Worm (Caenorhabditis elegans) whole organism, L1 larva: ENCODE measurements around the gene Y62E10A.6.
A peak's percentile ranks its signal among the peaks of the same experiment; 100 is the strongest.

Experiments
- C04F5.9 ChIP-seq: sonication (generic microtip); optimal IDR thresholded peaks from 2 replicates; lab custom pipeline; 2016; ENCODE audit warnings: missing genetic modification characterization, missing compliant biosample characterization
- F16B12.6 ChIP-seq: fragments of 150-350 bp; optimal IDR thresholded peaks from 2 replicates; lab custom pipeline; 2014; ENCODE audit warnings: missing biosample characterization, missing genetic modification characterization
- aly-2 ChIP-seq: fragments of 150-350 bp; optimal IDR thresholded peaks from 2 replicates; lab custom pipeline; 2014; ENCODE audit warnings: missing biosample characterization, missing genetic modification characterization
- ama-1 ChIP-seq: fragments of 150-350 bp; optimal IDR thresholded peaks from 2 replicates; lab custom pipeline; 2014
- ceh-63 ChIP-seq: fragments of 200-800 bp; sonication (Bioruptor generic); optimal IDR thresholded peaks from 2 replicates; lab custom pipeline; 2018; ENCODE audit warnings: mild to moderate bottlenecking, missing genetic modification characterization, missing compliant biosample characterization
- ceh-8 ChIP-seq: fragments of 200-800 bp; sonication (Bioruptor generic); optimal IDR thresholded peaks from 2 replicates; lab custom pipeline; 2018; ENCODE audit warnings: mild to moderate bottlenecking, missing genetic modification characterization, moderate library complexity, missing compliant biosample characterization
- ceh-88 ChIP-seq: fragments of 200-800 bp; sonication (Bioruptor generic); IDR thresholded peaks from 2 replicates; pipeline ENCODE4 v1.3.6; 2022; ENCODE audit warnings: missing genetic modification characterization, missing compliant biosample characterization
- dpl-1 ChIP-seq, 3 experiments: fragments of 150-350 bp in 2 of 3; sonication (generic microtip) in 1 of 3; optimal IDR thresholded peaks; 2 replicates each; lab custom pipeline; 2014 to 2017; ENCODE audit warnings: missing biosample characterization in 3 of 3, missing genetic modification characterization in 3 of 3, missing genetic modification reagents in 3 of 3
- dsc-1 ChIP-seq: sonication (generic microtip); optimal IDR thresholded peaks from 2 replicates; lab custom pipeline; 2016; ENCODE audit warnings: mild to moderate bottlenecking, missing genetic modification characterization, missing compliant biosample characterization
- efl-1 ChIP-seq, 4 experiments: fragments of 150-350 bp; optimal IDR thresholded peaks in 3 of 4; peaks in 1 of 4; 1 replicate in 1 of 4; 2 replicates in 3 of 4; lab custom pipeline; 2014; ENCODE audit warnings: missing biosample characterization in 2 of 4, missing genetic modification characterization in 2 of 4, missing genetic modification reagents in 2 of 4
- egl-13 ChIP-seq: sonication (generic microtip); optimal IDR thresholded peaks from 2 replicates; lab custom pipeline; 2016; ENCODE audit warnings: missing genotype, missing genetic modification reagents, missing genetic modification characterization, missing compliant biosample characterization
- elt-2 ChIP-seq: sonication (generic microtip); optimal IDR thresholded peaks from 2 replicates; lab custom pipeline; 2016; ENCODE audit warnings: missing genetic modification characterization, mild to moderate bottlenecking, inconsistent platforms, missing compliant biosample characterization, missing genetic modification reagents
- elt-3 ChIP-seq, 6 experiments: fragments of 150-350 bp in 1 of 6; sonication (generic microtip); optimal IDR thresholded peaks; 2 replicates each; lab custom pipeline; 2017 to 2018; ENCODE audit warnings: missing biosample characterization in 6 of 6, missing genetic modification characterization in 6 of 6, inconsistent platforms in 1 of 6
- fkh-4 ChIP-seq: sonication (generic microtip); optimal IDR thresholded peaks from 2 replicates; lab custom pipeline; 2016; ENCODE audit warnings: missing compliant biosample characterization, missing genetic modification characterization, borderline replicate concordance
- fkh-8 ChIP-seq: sonication (generic microtip); optimal IDR thresholded peaks from 2 replicates; lab custom pipeline; 2016; ENCODE audit warnings: mild to moderate bottlenecking, missing genetic modification characterization, missing compliant biosample characterization
- hlh-4 ChIP-seq: sonication (generic microtip); optimal IDR thresholded peaks from 2 replicates; lab custom pipeline; 2016; ENCODE audit warnings: mild to moderate bottlenecking, missing genetic modification characterization, missing compliant biosample characterization
- hpl-2 ChIP-seq: fragments of 150-350 bp; optimal IDR thresholded peaks from 2 replicates; lab custom pipeline; 2014; ENCODE audit warnings: missing biosample characterization, missing genetic modification reagents, missing genetic modification characterization
- isw-1 ChIP-seq: fragments of 200-800 bp; sonication (Bioruptor generic); IDR thresholded peaks from 2 replicates; pipeline ENCODE4 v1.3.6; 2022; ENCODE audit warnings: missing genetic modification characterization, missing compliant biosample characterization
- jun-1 ChIP-seq: fragments of 150-350 bp; optimal IDR thresholded peaks from 2 replicates; lab custom pipeline; 2014; ENCODE audit warnings: missing biosample characterization, missing genetic modification reagents, missing genetic modification characterization
- lin-35 ChIP-seq, 2 experiments: fragments of 150-350 bp; optimal IDR thresholded peaks; 2 replicates each; lab custom pipeline; 2014; ENCODE audit warnings: missing biosample characterization in 2 of 2, missing genetic modification characterization in 2 of 2, missing genetic modification reagents in 2 of 2
- lsy-2 ChIP-seq, 2 experiments: fragments of 150-350 bp; optimal IDR thresholded peaks; 2 replicates each; lab custom pipeline; 2014; ENCODE audit warnings: missing biosample characterization in 2 of 2, missing genetic modification characterization in 2 of 2
- mdl-1 ChIP-seq, 2 experiments: fragments of 150-350 bp; optimal IDR thresholded peaks; 2 replicates each; lab custom pipeline; 2014 to 2017; ENCODE audit warnings: missing biosample characterization in 2 of 2, missing genetic modification characterization in 2 of 2, inconsistent platforms in 1 of 2
- mef-2 ChIP-seq: fragments of 150-350 bp; optimal IDR thresholded peaks from 2 replicates; lab custom pipeline; 2014; ENCODE audit warnings: missing biosample characterization, missing genetic modification characterization
- mep-1 ChIP-seq: fragments of 150-350 bp; optimal IDR thresholded peaks from 2 replicates; lab custom pipeline; 2014; ENCODE audit warnings: missing biosample characterization, missing genetic modification characterization
- nhr-77 ChIP-seq: fragments of 150-350 bp; optimal IDR thresholded peaks from 2 replicates; lab custom pipeline; 2014; ENCODE audit warnings: missing biosample characterization, missing genetic modification characterization
- nhr-90 ChIP-seq: sonication (generic microtip); optimal IDR thresholded peaks from 2 replicates; lab custom pipeline; 2016; ENCODE audit warnings: mild to moderate bottlenecking, missing genetic modification characterization, missing compliant biosample characterization; ENCODE audit not compliant: poor library complexity
- pqm-1 ChIP-seq: sonication (generic microtip); optimal IDR thresholded peaks from 3 replicates; lab custom pipeline; 2017; ENCODE audit warnings: missing biosample characterization, missing genetic modification characterization
- snu-23 ChIP-seq: sonication (generic microtip); optimal IDR thresholded peaks from 2 replicates; lab custom pipeline; 2016; ENCODE audit warnings: missing genetic modification characterization, missing compliant biosample characterization
- sox-4 ChIP-seq: sonication (generic microtip); optimal IDR thresholded peaks from 2 replicates; lab custom pipeline; 2016; ENCODE audit warnings: missing genetic modification characterization, missing compliant biosample characterization
- sup-37 ChIP-seq: fragments of 200-800 bp; sonication (Bioruptor generic); optimal IDR thresholded peaks from 2 replicates; lab custom pipeline; 2018; ENCODE audit warnings: mild to moderate bottlenecking, missing genetic modification characterization, missing compliant biosample characterization
- tlp-1 ChIP-seq: fragments of 150-350 bp; optimal IDR thresholded peaks from 2 replicates; lab custom pipeline; 2014; ENCODE audit warnings: missing biosample characterization, missing genetic modification characterization
- unc-98 ChIP-seq: fragments of 200-800 bp; sonication (Bioruptor generic); IDR thresholded peaks from 2 replicates; pipeline ENCODE4 v1.3.6; 2022; ENCODE audit warnings: missing genetic modification characterization, missing compliant biosample characterization
- vab-15 ChIP-seq: sonication (generic microtip); optimal IDR thresholded peaks from 2 replicates; lab custom pipeline; 2017; ENCODE audit warnings: missing genotype, mild to moderate bottlenecking, missing genetic modification characterization, missing compliant biosample characterization
- zip-4 ChIP-seq: fragments of 200-800 bp; sonication (Bioruptor generic); optimal IDR thresholded peaks from 2 replicates; lab custom pipeline; 2018; ENCODE audit warnings: mild to moderate bottlenecking, missing genetic modification characterization, moderate library complexity, missing compliant biosample characterization
- ztf-4 ChIP-seq: fragments of 150-350 bp; optimal IDR thresholded peaks from 2 replicates; lab custom pipeline; 2014; ENCODE audit warnings: missing biosample characterization, missing genetic modification characterization

Y62E10A.6 gene

DNA sequence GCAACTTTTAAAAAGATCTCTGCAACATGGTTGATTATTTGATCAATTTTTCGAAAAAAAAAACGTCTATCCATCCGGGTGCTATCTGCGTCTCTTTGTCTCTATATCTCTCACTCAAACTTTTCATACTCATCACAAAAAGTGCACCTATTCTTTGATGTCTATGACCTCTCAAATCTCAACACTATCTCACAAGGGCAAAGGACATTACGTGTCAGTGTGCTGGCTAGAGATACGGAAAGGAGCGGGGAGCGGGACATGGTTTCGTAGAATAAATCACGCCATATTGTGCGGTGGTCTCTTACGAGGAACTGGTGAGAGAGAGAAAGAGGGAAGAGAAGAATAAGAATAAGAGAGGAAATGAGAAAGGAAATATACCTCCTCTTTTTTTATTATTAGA, 49.4 kb upstream of the Y62E10A.6 start (continued):
- no peak for TF ChIP-seq vab-15 (tag; lab: Kevin White, UChicago)
- peak; percentile 89 for TF ChIP-seq nhr-77 (tag; lab: Kevin White, UChicago)
- no peak for TF ChIP-seq ceh-88 (GFP tag; lab: Robert Waterston, UW)
- TF ChIP-seq dpl-1 (GFP tag; optimal IDR thresholded peaks at IDR 0.05; lab: Kevin White, UChicago): peak; percentile 35 to 48 (median 37)
- no peak for TF ChIP-seq isw-1 (GFP tag; lab: Robert Waterston, UW)
- TF ChIP-seq jun-1: peak; percentile 55
- TF ChIP-seq ama-1: no peak
- TF ChIP-seq mdl-1 (tag; optimal IDR thresholded peaks at IDR 0.05; lab: Kevin White, UChicago): peak in 1 of 2 experiments; percentile 63
- TF ChIP-seq nhr-90 (tag; lab: Kevin White, UChicago): peak; percentile 81
- TF ChIP-seq elt-3 (tag; optimal IDR thresholded peaks at IDR 0.05; lab: Kevin White, UChicago): peak in 4 of 6 experiments; percentile 49 to 84 (median 70)
- TF ChIP-seq hlh-4 (tag; lab: Kevin White, UChicago): no peak
- TF ChIP-seq sup-37 (GFP tag; lab: Kevin White, UChicago): no peak
- TF ChIP-seq C04F5.9 (tag; lab: Kevin White, UChicago): no peak

DNA sequence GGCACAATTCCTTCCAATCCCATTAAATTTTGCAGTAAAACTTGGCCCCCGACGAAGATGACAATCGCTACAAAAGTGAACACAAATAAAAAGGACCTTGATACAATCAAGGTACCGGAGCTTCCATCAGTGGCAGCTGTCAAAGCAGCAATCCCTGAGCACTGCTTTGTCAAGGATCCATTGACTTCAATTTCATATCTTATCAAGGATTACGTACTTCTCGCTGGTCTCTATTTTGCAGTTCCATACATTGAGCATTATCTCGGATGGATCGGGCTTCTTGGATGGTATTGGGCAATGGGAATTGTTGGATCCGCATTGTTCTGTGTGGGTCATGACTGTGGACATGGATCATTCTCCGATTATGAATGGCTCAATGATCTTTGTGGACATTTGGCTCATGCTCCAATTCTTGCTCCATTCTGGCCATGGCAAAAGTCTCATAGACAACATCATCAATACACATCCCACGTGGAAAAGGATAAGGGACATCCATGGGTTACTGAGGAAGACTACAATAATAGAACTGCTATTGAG, 47.9 kb upstream of the Y62E10A.6 start, which contains the start of gene fat-2:
Gene fat-2, plus strand, starts transcription at position 51 of the 537 bp plus-strand sequence.
- no peak for TF ChIP-seq zip-4 (GFP tag; lab: Kevin White, UChicago)
- no peak for TF ChIP-seq mep-1
- TF ChIP-seq mef-2 (tag; lab: Kevin White, UChicago): no peak
- no peak for TF ChIP-seq lsy-2 (tag; optimal IDR thresholded peaks at IDR 0.05; lab: Kevin White, UChicago)
- no peak for TF ChIP-seq unc-98
- no peak for TF ChIP-seq snu-23 (GFP tag; lab: Kevin White, UChicago)
- no peak for TF ChIP-seq elt-2 (tag; lab: Kevin White, UChicago)
- no peak for TF ChIP-seq egl-13 (tag; lab: Kevin White, UChicago)
- no peak for TF ChIP-seq aly-2
- no peak for TF ChIP-seq dsc-1 (tag; lab: Kevin White, UChicago)
- no peak for TF ChIP-seq ceh-8 (GFP tag; lab: Kevin White, UChicago)
- TF ChIP-seq lin-35 (GFP tag; optimal IDR thresholded peaks at IDR 0.05; lab: Kevin White, UChicago): no peak
- no peak for TF ChIP-seq C04F5.9 (tag; lab: Kevin White, UChicago)
- TF ChIP-seq ceh-63 (GFP tag; lab: Kevin White, UChicago): no peak
- TF ChIP-seq dpl-1 (GFP tag; optimal IDR thresholded peaks at IDR 0.05; lab: Kevin White, UChicago): no peak

DNA sequence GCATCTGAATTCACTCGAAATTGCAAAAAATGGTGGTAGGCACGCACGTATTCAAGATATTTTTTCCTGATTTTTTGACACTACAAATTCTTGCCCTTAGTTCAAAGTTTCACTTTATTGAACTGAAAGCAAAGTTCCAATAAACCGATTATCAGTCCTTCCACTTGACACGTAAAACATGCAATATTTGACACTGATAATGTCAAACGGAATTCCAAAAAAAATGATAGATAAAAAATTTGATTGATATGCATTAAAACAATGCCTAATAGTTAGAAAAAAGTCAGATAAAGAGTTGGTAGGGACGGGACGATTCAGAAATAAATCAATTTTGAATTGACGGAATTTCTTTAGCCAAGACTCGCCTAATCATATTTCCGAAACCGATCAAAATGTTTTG, 44.7 kb upstream of the Y62E10A.6 start:
- TF ChIP-seq elt-2 (tag; lab: Kevin White, UChicago) (peak; percentile 90), jun-1 (peak; percentile 39), pqm-1 (tag; lab: Kevin White, UChicago) (peak; percentile 61), lin-35 (GFP tag; optimal IDR thresholded peaks at IDR 0.05; lab: Kevin White, UChicago) (peak in 1 of 2 experiments; percentile 27), tlp-1 (peak; percentile 75), efl-1 (optimal IDR thresholded peaks at IDR 0.05; lab: Kevin White, UChicago) (no peak), efl-1 (GFP tag; optimal IDR thresholded peaks at IDR 0.05 in 1 of 2; lab: Kevin White, UChicago) (peak in 1 of 2 experiments; percentile 82), ztf-4 (tag; lab: Kevin White, UChicago) (no peak), hpl-2 (GFP tag; lab: Kevin White, UChicago) (no peak)
- TF ChIP-seq, all 84 proteins: peak for 6

DNA sequence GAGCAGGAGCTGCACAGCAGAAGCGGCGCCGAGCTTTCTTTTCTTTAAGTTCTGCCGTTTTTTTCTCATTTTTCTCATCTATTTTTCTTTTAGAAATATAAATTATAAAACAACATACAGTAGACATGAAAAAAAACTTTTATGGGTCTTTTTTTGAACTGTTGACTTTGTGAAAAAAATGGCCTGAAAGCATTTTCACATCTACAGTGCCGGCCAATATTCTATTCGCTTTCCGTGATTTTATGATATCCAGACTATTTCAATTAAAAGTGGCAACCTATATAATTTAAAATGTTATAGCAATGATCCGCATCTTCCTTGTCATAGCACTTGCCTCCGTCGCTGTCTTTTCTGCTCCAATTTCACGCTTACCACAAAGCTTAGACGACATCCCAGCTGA, 43.7 kb upstream of the Y62E10A.6 start, which contains the start of gene far-6:
Gene far-6, plus strand, starts transcription at position 301 of the 400 bp plus-strand sequence.
- TF ChIP-seq F16B12.6 (tag; lab: Kevin White, UChicago) (no peak), dpl-1 (GFP tag; optimal IDR thresholded peaks at IDR 0.05; lab: Kevin White, UChicago) (no peak)

DNA sequence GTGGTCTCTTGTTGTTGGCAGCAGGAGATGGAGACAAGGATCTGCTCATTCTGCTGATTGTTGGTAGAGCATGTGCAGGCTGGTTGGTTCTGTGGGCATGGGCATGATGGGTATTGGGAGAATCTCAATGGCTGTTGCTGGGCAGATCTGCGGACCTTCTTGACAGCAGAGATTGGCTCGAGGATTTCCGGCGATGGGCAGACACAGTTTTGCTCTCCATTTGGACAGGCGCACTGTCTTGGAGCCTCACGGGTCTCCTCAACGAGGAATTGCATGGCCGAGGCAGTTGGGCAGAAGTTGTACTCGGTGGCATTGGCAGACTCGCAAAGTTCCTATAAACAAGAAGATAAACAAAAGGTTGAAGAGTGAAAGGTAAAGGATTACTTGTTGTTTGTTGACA, 41.3 kb upstream of the Y62E10A.6 start:
- TF ChIP-seq fkh-4 (tag; lab: Kevin White, UChicago): no peak
- TF ChIP-seq lsy-2 (tag; optimal IDR thresholded peaks at IDR 0.05; lab: Kevin White, UChicago): no peak
- no peak for TF ChIP-seq efl-1 (optimal IDR thresholded peaks at IDR 0.05; lab: Kevin White, UChicago)
- peak in 1 of 2 experiments; percentile 53 for TF ChIP-seq efl-1 (GFP tag; optimal IDR thresholded peaks at IDR 0.05 in 1 of 2; lab: Kevin White, UChicago)
- no peak for TF ChIP-seq sox-4 (tag; lab: Kevin White, UChicago)
- TF ChIP-seq fkh-8 (tag; lab: Kevin White, UChicago): no peak
- no peak for TF ChIP-seq nhr-90 (tag; lab: Kevin White, UChicago)
